Worm (Caenorhabditis elegans) whole organism, midembryonic: ENCODE data around the gene C54E10.7.

Source experiments
- T22C8.4 ChIP-seq: fragments of 200-800 bp; sonication (Bioruptor generic); IDR thresholded peaks from 2 replicates; pipeline ENCODE4 v1.3.6; 2022; ENCODE audit warnings: missing genetic modification characterization, missing compliant biosample characterization
- cog-1 ChIP-seq: sonication (generic microtip); optimal IDR thresholded peaks from 2 replicates; lab custom pipeline; 2016; ENCODE audit warnings: missing genetic modification characterization, missing compliant biosample characterization
- flt-1 ChIP-seq: fragments of 200-800 bp; sonication (Bioruptor generic); IDR thresholded peaks from 2 replicates; pipeline ENCODE4 v1.3.6; 2022; ENCODE audit warnings: missing genetic modification characterization, missing compliant biosample characterization
- klf-2 ChIP-seq: fragments of 200-800 bp; sonication (Bioruptor generic); conservative IDR thresholded peaks from 2 replicates; pipeline ENCODE4 v1.3.6; 2022; ENCODE audit warnings: missing genetic modification reagents, missing genetic modification characterization, missing compliant biosample characterization
- med-1 ChIP-seq: sonication (generic microtip); optimal IDR thresholded peaks from 2 replicates; lab custom pipeline; 2017; ENCODE audit warnings: missing genetic modification characterization, mild to moderate bottlenecking, missing compliant biosample characterization, antibody characterized with exemption, missing genetic modification reagents; ENCODE audit not compliant: insufficient read depth
- ref-1 ChIP-seq: fragments of 200-800 bp; sonication (Bioruptor generic); conservative IDR thresholded peaks from 2 replicates; pipeline ENCODE4 v1.3.6; 2022; ENCODE audit warnings: missing genetic modification reagents, missing genetic modification characterization, missing compliant biosample characterization
- tab-1 ChIP-seq: fragments of 200-800 bp; sonication (Bioruptor generic); IDR thresholded peaks from 2 replicates; pipeline ENCODE4 v1.3.6; 2022; ENCODE audit warnings: missing genetic modification characterization, missing compliant biosample characterization
- ztf-23 ChIP-seq: fragments of 200-800 bp; sonication (Bioruptor generic); IDR thresholded peaks from 2 replicates; pipeline ENCODE4 v1.3.6; 2022; ENCODE audit warnings: missing genetic modification reagents, missing genetic modification characterization, missing compliant biosample characterization
- ztf-29 ChIP-seq: fragments of 200-800 bp; sonication (Bioruptor generic); IDR thresholded peaks from 2 replicates; pipeline ENCODE4 v1.3.6; 2022; ENCODE audit warnings: missing genetic modification reagents, missing genetic modification characterization, missing compliant biosample characterization

Gene C54E10.7

ce11 chrV:18848578-18848977 lies 37.1 kb downstream of the C54E10.7 start:
- TF ChIP-seq ztf-23 (GFP tag; lab: Robert Waterston, UW) (no peak), med-1 (GFP tag; lab: Kevin White, UChicago) (no peak), flt-1 (no peak), ref-1 (GFP tag; lab: Robert Waterston, UW) (no peak), cog-1 (tag; lab: Kevin White, UChicago) (no peak), klf-2 (GFP tag; lab: Robert Waterston, UW) (no peak), T22C8.4 (no peak), ztf-29 (no peak), tab-1 (no peak)

- no peak for TF ChIP-seq T22C8.4
- no peak for TF ChIP-seq klf-2 (GFP tag; lab: Robert Waterston, UW)
- no peak for TF ChIP-seq flt-1
- TF ChIP-seq ref-1 (GFP tag; lab: Robert Waterston, UW), result no peak
- TF ChIP-seq ztf-29, result no peak
- no peak for TF ChIP-seq ztf-23 (GFP tag; lab: Robert Waterston, UW)
- no peak for TF ChIP-seq cog-1 (tag; lab: Kevin White, UChicago)
- TF ChIP-seq tab-1, result no peak
- TF ChIP-seq med-1 (GFP tag; lab: Kevin White, UChicago), result no peak
Observed at ce11 chrV:18854788-18855187, 43.3 kb downstream of the C54E10.7 start.

ce11 chrV:18859121-18859520 lies 47.7 kb downstream of the C54E10.7 start, which contains the start of gene wars-1:
wars-1 (minus strand) TSS chrV:18859221.
- TF ChIP-seq klf-2 (GFP tag; lab: Robert Waterston, UW) (no peak), tab-1 (no peak), ztf-23 (GFP tag; lab: Robert Waterston, UW) (no peak), med-1 (GFP tag; lab: Kevin White, UChicago) (no peak), cog-1 (tag; lab: Kevin White, UChicago) (no peak), T22C8.4 (no peak), flt-1 (no peak), ref-1 (GFP tag; lab: Robert Waterston, UW) (no peak), ztf-29 (no peak)

- TF ChIP-seq ztf-23 (GFP tag; lab: Robert Waterston, UW) (no peak), tab-1 (no peak), cog-1 (tag; lab: Kevin White, UChicago) (no peak), flt-1 (no peak), T22C8.4 (no peak), med-1 (GFP tag; lab: Kevin White, UChicago) (no peak), ref-1 (GFP tag; lab: Robert Waterston, UW) (no peak), klf-2 (GFP tag; lab: Robert Waterston, UW) (no peak), ztf-29 (no peak)
Observed at ce11 chrV:18868517-18868916, 57.1 kb downstream of the C54E10.7 start.
